Fruit fly (Drosophila melanogaster) whole organism, embryonic: Measurements from ENCODE around the gene VhaAC45RP.

ENCODE experiments used
- ATbp ChIP-seq: fragments of 200-800 bp; sonication (Bioruptor generic); optimal IDR thresholded peaks from 2 replicates; lab custom pipeline; 2017; ENCODE audit warnings: missing biosample characterization, mild to moderate bottlenecking, missing genetic modification characterization, missing genetic modification reagents
- Atf3 ChIP-seq: fragments of 200-800 bp; sonication (Bioruptor generic); optimal IDR thresholded peaks from 3 replicates; lab custom pipeline; 2016; ENCODE audit warnings: missing biosample characterization, missing genetic modification characterization
- B-H2 ChIP-seq: fragments of 200-800 bp; sonication (Bioruptor generic); optimal IDR thresholded peaks from 2 replicates; lab custom pipeline; 2018; ENCODE audit warnings: missing biosample characterization, mild to moderate bottlenecking, missing genetic modification characterization
- BEAF-32 ChIP-seq: fragments of 200-800 bp; sonication (Bioruptor generic); optimal IDR thresholded peaks from 3 replicates; lab custom pipeline; 2017; ENCODE audit warnings: missing biosample characterization, missing genetic modification characterization, mild to moderate bottlenecking, moderate library complexity, missing genetic modification reagents
- BtbVII ChIP-seq: fragments of 200-800 bp; sonication (Bioruptor generic); optimal IDR thresholded peaks from 3 replicates; lab custom pipeline; 2017; ENCODE audit warnings: missing biosample characterization, mild to moderate bottlenecking, missing genetic modification characterization
- Bteb2 ChIP-seq: fragments of 200-800 bp; sonication (Bioruptor generic); optimal IDR thresholded peaks from 2 replicates; lab custom pipeline; 2016; ENCODE audit warnings: missing biosample characterization, missing genetic modification characterization
- CG11560 ChIP-seq: fragments of 200-800 bp; sonication (Bioruptor generic); IDR thresholded peaks from 3 replicates; pipeline ENCODE4 v1.3.6; 2022; ENCODE audit warnings: missing biosample characterization, missing genetic modification characterization
- CG11723 ChIP-seq: fragments of 200-800 bp; sonication (Bioruptor generic); optimal IDR thresholded peaks from 2 replicates; lab custom pipeline; 2017; ENCODE audit warnings: missing biosample characterization, mild to moderate bottlenecking, missing genetic modification characterization
- CG12659 ChIP-seq: fragments of 200-800 bp; sonication (Bioruptor generic); optimal IDR thresholded peaks from 3 replicates; lab custom pipeline; 2017; ENCODE audit warnings: mild to moderate bottlenecking, missing biosample characterization, missing genetic modification reagents, missing genetic modification characterization
- CG14860 ChIP-seq: fragments of 200-800 bp; sonication (Bioruptor generic); IDR thresholded peaks from 3 replicates; pipeline ENCODE4 v1.3.6; 2022; ENCODE audit warnings: missing biosample characterization, missing genetic modification characterization; ENCODE audit not compliant: partially characterized antibody
- CG17359 ChIP-seq: fragments of 200-800 bp; sonication (Bioruptor generic); optimal IDR thresholded peaks from 3 replicates; lab custom pipeline; 2018; ENCODE audit warnings: missing biosample characterization, mild to moderate bottlenecking, missing genetic modification characterization, moderate library complexity
- CG1832 ChIP-seq: fragments of 200-800 bp; sonication (Bioruptor generic); optimal IDR thresholded peaks from 2 replicates; lab custom pipeline; 2017; ENCODE audit warnings: missing biosample characterization, mild to moderate bottlenecking, missing genetic modification characterization, inconsistent platforms
- CG31441 ChIP-seq: fragments of 200-800 bp; sonication (Bioruptor generic); IDR thresholded peaks from 2 replicates; pipeline ENCODE4 v1.3.6; 2022; ENCODE audit warnings: missing biosample characterization, missing genetic modification characterization
- CG33213 ChIP-seq: fragments of 200-800 bp; sonication (Bioruptor generic); optimal IDR thresholded peaks from 3 replicates; lab custom pipeline; 2016; ENCODE audit warnings: missing biosample characterization, missing genetic modification characterization
- CG3726 ChIP-seq: fragments of 200-800 bp; sonication (Bioruptor generic); IDR thresholded peaks from 3 replicates; pipeline ENCODE4, ENCODE4 v1.3.6; 2022; ENCODE audit warnings: missing biosample characterization, missing genetic modification characterization
- CG7271 ChIP-seq: fragments of 200-800 bp; sonication (Bioruptor generic); optimal IDR thresholded peaks from 2 replicates; lab custom pipeline; 2018; ENCODE audit warnings: missing biosample characterization, mild to moderate bottlenecking, missing genetic modification characterization, moderate library complexity
- CG7556 ChIP-seq: fragments of 200-800 bp; sonication (Bioruptor generic); optimal IDR thresholded peaks from 2 replicates; lab custom pipeline; 2017; ENCODE audit warnings: missing biosample characterization, mild to moderate bottlenecking, missing genetic modification characterization
- CG7987 ChIP-seq: fragments of 200-800 bp; sonication (Bioruptor generic); optimal IDR thresholded peaks from 2 replicates; lab custom pipeline; 2018; ENCODE audit warnings: missing biosample characterization, mild to moderate bottlenecking, missing genetic modification characterization, moderate library complexity
- Chrac-16 ChIP-seq: fragments of 200-800 bp; sonication (Bioruptor generic); optimal IDR thresholded peaks from 3 replicates; lab custom pipeline; 2016; ENCODE audit warnings: missing biosample characterization, missing genetic modification characterization
- Dad ChIP-seq: fragments of 200-800 bp; sonication (Bioruptor generic); optimal IDR thresholded peaks from 3 replicates; lab custom pipeline; 2016; ENCODE audit warnings: missing biosample characterization, missing genetic modification characterization
- Doc3 ChIP-seq: fragments of 200-800 bp; sonication (Bioruptor generic); IDR thresholded peaks from 3 replicates; pipeline ENCODE4 v1.3.6; 2022; ENCODE audit warnings: missing biosample characterization, missing genetic modification characterization; ENCODE audit not compliant: partially characterized antibody
- E2f2 ChIP-seq: fragments of 200-800 bp; sonication (Bioruptor generic); IDR thresholded peaks from 2 replicates; pipeline ENCODE4 v1.3.6; 2022; ENCODE audit warnings: missing biosample characterization, missing genetic modification characterization
- Elba2 ChIP-seq: fragments of 200-800 bp; sonication (Bioruptor generic); optimal IDR thresholded peaks from 3 replicates; lab custom pipeline; 2016; ENCODE audit warnings: missing biosample characterization, missing genetic modification characterization
- Ets97D ChIP-seq: fragments of 200-800 bp; sonication (Bioruptor generic); optimal IDR thresholded peaks from 3 replicates; lab custom pipeline; 2016; ENCODE audit warnings: missing biosample characterization, missing genetic modification characterization
- Hmx ChIP-seq: fragments of 200-800 bp; sonication (Bioruptor generic); optimal IDR thresholded peaks from 2 replicates; lab custom pipeline; 2016; ENCODE audit warnings: missing biosample characterization, missing genetic modification characterization
- Hr51 ChIP-seq, 2 experiments: fragments of 200-800 bp; sonication (Bioruptor generic); optimal IDR thresholded peaks; 2 replicates in 1 of 2; 3 replicates in 1 of 2; lab custom pipeline; 2016 to 2018; ENCODE audit warnings: missing biosample characterization in 2 of 2, missing genetic modification characterization in 2 of 2, mild to moderate bottlenecking in 1 of 2, moderate library complexity in 1 of 2
- NC2β ChIP-seq: fragments of 200-800 bp; sonication (Bioruptor generic); optimal IDR thresholded peaks from 2 replicates; lab custom pipeline; 2016; ENCODE audit warnings: missing biosample characterization, missing genetic modification characterization
- Neu2 ChIP-seq: fragments of 200-800 bp; sonication (Bioruptor generic); optimal IDR thresholded peaks from 3 replicates; lab custom pipeline; 2016; ENCODE audit warnings: missing biosample characterization, missing genetic modification characterization, borderline replicate concordance
- Opbp ChIP-seq: fragments of 200-800 bp; sonication (Bioruptor generic); IDR thresholded peaks from 3 replicates; pipeline ENCODE4 v1.3.6; 2022; ENCODE audit warnings: missing biosample characterization, missing genetic modification characterization; ENCODE audit not compliant: partially characterized antibody
- TFAM ChIP-seq: fragments of 200-800 bp; sonication (Bioruptor generic); optimal IDR thresholded peaks from 2 replicates; lab custom pipeline; 2017; ENCODE audit warnings: missing biosample characterization, missing genetic modification characterization, inconsistent platforms
- ab ChIP-seq: fragments of 200-800 bp; sonication (Bioruptor generic); optimal IDR thresholded peaks from 2 replicates; lab custom pipeline; 2016; ENCODE audit warnings: missing biosample characterization, missing genetic modification characterization
- ap ChIP-seq: fragments of 200-800 bp; sonication (Bioruptor generic); IDR thresholded peaks from 2 replicates; pipeline ENCODE4 v1.3.6; 2022; ENCODE audit warnings: missing biosample characterization, missing genetic modification characterization
- bigmax ChIP-seq: fragments of 200-800 bp; sonication (Bioruptor generic); optimal IDR thresholded peaks from 2 replicates; lab custom pipeline; 2018; ENCODE audit warnings: missing biosample characterization, mild to moderate bottlenecking, missing genetic modification characterization
- bowl ChIP-seq: fragments of 200-800 bp; sonication (Bioruptor generic); IDR thresholded peaks from 2 replicates; pipeline ENCODE4 v1.3.6; 2022; ENCODE audit warnings: missing biosample characterization, missing genetic modification characterization
- bsh ChIP-seq, 2 experiments: fragments of 200-800 bp; sonication (Bioruptor generic); optimal IDR thresholded peaks; 2 replicates each; lab custom pipeline; 2017 to 2018; ENCODE audit warnings: mild to moderate bottlenecking in 2 of 2, missing biosample characterization in 2 of 2, missing genetic modification characterization in 2 of 2, moderate library complexity in 1 of 2
- cato ChIP-seq: fragments of 200-800 bp; sonication (Bioruptor generic); optimal IDR thresholded peaks from 2 replicates; lab custom pipeline; 2016; ENCODE audit warnings: missing biosample characterization, missing genetic modification characterization, borderline replicate concordance
- croc ChIP-seq: fragments of 200-800 bp; sonication (Bioruptor generic); conservative IDR thresholded peaks from 3 replicates; pipeline ENCODE4 v1.3.6; 2022; ENCODE audit warnings: missing biosample characterization, missing genetic modification characterization
- en ChIP-seq: fragments of 200-800 bp; sonication (Bioruptor generic); optimal IDR thresholded peaks from 2 replicates; lab custom pipeline; 2016; ENCODE audit warnings: missing biosample characterization, missing genetic modification characterization
- eve ChIP-seq, 2 experiments: fragments of >200 bp; optimal IDR thresholded peaks; 2 replicates each; lab custom pipeline; 2017; ENCODE audit warnings: missing biosample characterization in 2 of 2, missing genetic modification characterization in 2 of 2
- fru ChIP-seq: fragments of >200 bp; optimal IDR thresholded peaks from 2 replicates; lab custom pipeline; 2017
- gsb ChIP-seq: fragments of 200-800 bp; sonication (Bioruptor generic); IDR thresholded peaks from 2 replicates; pipeline ENCODE4 v1.3.6; 2022; ENCODE audit warnings: missing biosample characterization, missing genetic modification characterization
- oc ChIP-seq: fragments of 200-800 bp; sonication (Bioruptor generic); optimal IDR thresholded peaks from 2 replicates; lab custom pipeline; 2018; ENCODE audit warnings: missing biosample characterization, mild to moderate bottlenecking, missing genetic modification characterization, moderate library complexity
- odd ChIP-seq: fragments of 200-800 bp; sonication (Bioruptor generic); optimal IDR thresholded peaks from 2 replicates; lab custom pipeline; 2017; ENCODE audit warnings: missing biosample characterization, mild to moderate bottlenecking, missing genetic modification characterization
- org-1 ChIP-seq: fragments of 200-800 bp; sonication (Bioruptor generic); optimal IDR thresholded peaks from 2 replicates; lab custom pipeline; 2017; ENCODE audit warnings: missing biosample characterization, missing genetic modification characterization
- otp ChIP-seq: fragments of 200-800 bp; sonication (Bioruptor generic); IDR thresholded peaks from 3 replicates; pipeline ENCODE4, ENCODE4 v1.3.6; 2022; ENCODE audit warnings: missing biosample characterization, missing genetic modification characterization
- psq ChIP-seq: fragments of 200-800 bp; sonication (Bioruptor generic); optimal IDR thresholded peaks from 2 replicates; lab custom pipeline; 2017; ENCODE audit warnings: missing biosample characterization, missing genetic modification characterization
- repo ChIP-seq: fragments of 200-800 bp; sonication (Bioruptor generic); optimal IDR thresholded peaks from 2 replicates; lab custom pipeline; 2016; ENCODE audit warnings: missing biosample characterization, missing genetic modification characterization
- slou ChIP-seq: fragments of 200-800 bp; sonication (Bioruptor generic); optimal IDR thresholded peaks from 3 replicates; lab custom pipeline; 2016; ENCODE audit warnings: missing biosample characterization, missing genetic modification characterization
- slp2 ChIP-seq: fragments of 200-800 bp; sonication (Bioruptor generic); optimal IDR thresholded peaks from 2 replicates; lab custom pipeline; 2016; ENCODE audit warnings: missing biosample characterization, missing genetic modification characterization
- ssp ChIP-seq: fragments of 200-800 bp; sonication (Bioruptor generic); IDR thresholded peaks from 2 replicates; pipeline ENCODE4 v1.3.6; 2022; ENCODE audit warnings: missing biosample characterization, missing genetic modification characterization
- tap ChIP-seq: fragments of 200-800 bp; optimal IDR thresholded peaks from 3 replicates; lab custom pipeline; 2019; ENCODE audit warnings: missing biosample characterization, mild to moderate bottlenecking, missing genetic modification characterization, moderate library complexity

Gene VhaAC45RP

DNA sequence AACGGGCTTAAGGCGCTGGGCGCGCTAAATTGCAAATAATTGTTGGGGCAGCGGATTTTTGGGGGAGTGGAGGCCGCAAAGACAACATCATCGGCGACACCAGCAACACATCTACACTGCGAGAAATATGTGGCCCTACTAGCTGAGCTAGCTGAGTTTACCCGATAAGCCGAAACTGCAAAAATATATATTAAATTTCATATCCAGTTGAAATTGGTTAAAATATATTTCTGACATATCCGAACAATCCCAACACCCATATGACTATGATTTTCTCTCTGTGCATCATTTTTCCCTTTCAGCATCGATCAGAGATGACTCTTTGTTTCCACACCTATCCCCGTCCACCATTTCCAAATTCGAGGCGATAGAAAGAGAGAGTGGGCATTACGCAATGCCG is 23.6 kb upstream of the VhaAC45RP start (continued):
- TF ChIP-seq gsb (0 out of 2 replicates have a peak, but pooled peaks have one; percentile 48), bigmax (no peak), Chrac-16 (GFP tag; lab: Kevin White, UChicago) (peak; percentile 63), E2f2 (GFP tag; lab: Robert Waterston, UW) (peak; percentile 43; the same call in 1 of the 2 replicates), CG11723 (peak; percentile 47), Ets97D (peak; percentile 19), cato (GFP tag; lab: Kevin White, UChicago) (peak; percentile 17), croc (GFP tag; lab: Robert Waterston, UW) (peak; percentile 65), bowl (GFP tag; lab: Robert Waterston, UW) (no peak), Neu2 (GFP tag; lab: Kevin White, UChicago) (no peak), CG17359 (tag; lab: Kevin White, UChicago) (peak; percentile 85), CG12659 (peak; percentile 64), NC2β (GFP tag; lab: Kevin White, UChicago) (no peak), en (GFP tag; lab: Kevin White, UChicago) (peak; percentile 22), psq (GFP tag; lab: Kevin White, UChicago) (no peak), repo (GFP tag; lab: Kevin White, UChicago) (peak; percentile 30), otp (GFP tag; lab: Robert Waterston, UW) (peak; percentile 77; the same call in 2 of the 3 replicates), ssp (GFP tag; lab: Robert Waterston, UW) (peak; percentile 72), CG7556 (peak; percentile 54), slp2 (GFP tag; lab: Kevin White, UChicago) (peak; percentile 38), Dad (peak; percentile 68), Bteb2 (GFP tag; lab: Kevin White, UChicago) (peak; percentile 4), CG7271 (no peak), BEAF-32 (no peak), eve (GFP tag; optimal IDR thresholded peaks at IDR 0.05; lab: Kevin White, UChicago) (no peak), bsh (GFP tag; optimal IDR thresholded peaks at IDR 0.05; lab: Kevin White, UChicago) (peak in 1 of 2 experiments; percentile 79), fru (no peak), Hmx (GFP tag; lab: Kevin White, UChicago) (peak; percentile 4), Opbp (GFP tag; lab: Robert Waterston, UW) (no peak), ab (GFP tag; lab: Kevin White, UChicago) (peak; percentile 21), org-1 (GFP tag; lab: Kevin White, UChicago) (peak; percentile 53), odd (GFP tag; lab: Kevin White, UChicago) (peak; percentile 60), CG1832 (no peak), TFAM (GFP tag; lab: Kevin White, UChicago) (no peak), CG14860 (GFP tag; lab: Robert Waterston, UW) (no peak), Doc3 (GFP tag; lab: Robert Waterston, UW) (no peak), B-H2 (GFP tag; lab: Kevin White, UChicago) (no peak), Elba2 (GFP tag; lab: Kevin White, UChicago) (no peak), ap (GFP tag; lab: Robert Waterston, UW) (peak; percentile 76), oc (tag; lab: Kevin White, UChicago) (peak; percentile 71), slou (peak; percentile 6), CG7987 (GFP tag; lab: Kevin White, UChicago) (no peak), Hr51 (GFP tag; optimal IDR thresholded peaks at IDR 0.05; lab: Kevin White, UChicago) (peak; percentile 20 to 80), CG33213 (GFP tag; lab: Kevin White, UChicago) (peak; percentile 38), tap (peak; percentile 78), CG11560 (tag; lab: Robert Waterston, UW) (peak; percentile 61; the same call in 1 of the 3 replicates), Atf3 (GFP tag; lab: Kevin White, UChicago) (peak; percentile 29), BtbVII (GFP tag; lab: Kevin White, UChicago) (peak; percentile 44), ATbp (GFP tag; lab: Kevin White, UChicago) (peak; percentile 85), CG31441 (GFP tag; lab: Robert Waterston, UW) (peak; percentile 87), CG3726 (peak; percentile 81)
